Fruit fly (Drosophila melanogaster): ENCODE measurements around the gene CG18628.

CG18628 gene

dm6 chr3L:10678545-10679067 is 39.1 kb downstream of the CG18628 start (continued):
- TF ChIP-seq CG10366 (GFP tag; IDR thresholded peaks at IDR 0.05) (peak; percentile 90), CoRest (tag; optimal IDR thresholded peaks at IDR 0.05) (peak; percentile 97), Myb (GFP tag; optimal IDR thresholded peaks at IDR 0.05) (peak; percentile 86), lilli (GFP tag; optimal IDR thresholded peaks at IDR 0.05) (peak; percentile 94), CG15269 (tag; optimal IDR thresholded peaks at IDR 0.05) (peak; percentile 96), CG5180 (GFP tag; optimal IDR thresholded peaks at IDR 0.05) (peak; percentile 90), lbe (GFP tag; optimal IDR thresholded peaks at IDR 0.05) (no peak), CG4282 (GFP tag; optimal IDR thresholded peaks at IDR 0.05) (peak; percentile 9), CG12299 (tag; optimal IDR thresholded peaks at IDR 0.05) (peak; percentile 96), CG8359 (GFP tag; optimal IDR thresholded peaks at IDR 0.05; ENCODE audit: borderline replicate concordance) (peak; percentile 81), Ets65A (GFP tag) (peak; percentile 98), CG10321 (GFP tag; IDR thresholded peaks at IDR 0.05) (peak; percentile 71), Hsf (GFP tag; optimal IDR thresholded peaks at IDR 0.05) (peak; percentile 93), CG15696 (tag; optimal IDR thresholded peaks at IDR 0.05) (peak; percentile 92), CG12391 (tag; optimal IDR thresholded peaks at IDR 0.05) (peak; percentile 97), esg (GFP tag; conservative IDR thresholded peaks at IDR 0.05) (peak; percentile 94), Meics (GFP tag; optimal IDR thresholded peaks at IDR 0.05) (peak; percentile 96), kni (GFP tag; optimal IDR thresholded peaks at IDR 0.05) (peak; percentile 85), Side (GFP tag; optimal IDR thresholded peaks at IDR 0.05) (peak; percentile 94), CG13123 (GFP tag; optimal IDR thresholded peaks at IDR 0.05) (peak; percentile 71), CG2875 (GFP tag; optimal IDR thresholded peaks at IDR 0.05) (peak; percentile 95), CG4617 (GFP tag; optimal IDR thresholded peaks at IDR 0.05; ENCODE audit: borderline replicate concordance) (peak; percentile 39), CG10209 (GFP tag; optimal IDR thresholded peaks at IDR 0.05) (peak; percentile 96), NK7.1 (GFP tag; optimal IDR thresholded peaks at IDR 0.05) (peak; percentile 88), MESR4 (GFP tag; optimal IDR thresholded peaks at IDR 0.05) (peak; percentile 40), ftz-f1 (GFP tag; optimal IDR thresholded peaks at IDR 0.05) (peak; percentile 48), Nf-YC (tag; optimal IDR thresholded peaks at IDR 0.05) (peak; percentile 89), ssp (GFP tag; IDR thresholded peaks at IDR 0.05) (peak; percentile 85), fd102C (GFP tag; optimal IDR thresholded peaks at IDR 0.05) (peak; percentile 76), CG12219 (GFP tag; optimal IDR thresholded peaks at IDR 0.05) (peak; percentile 91), org-1 (GFP tag; optimal IDR thresholded peaks at IDR 0.05) (peak; percentile 98), eyg (GFP tag; optimal IDR thresholded peaks at IDR 0.05) (peak; percentile 76), Atf6 (GFP tag; IDR thresholded peaks at IDR 0.05) (peak; percentile 96), crc (GFP tag; optimal IDR thresholded peaks at IDR 0.05) (peak; percentile 84), fru (optimal IDR thresholded peaks at IDR 0.05) (no peak), Trl (optimal IDR thresholded peaks at IDR 0.05) (no peak), Trl (GFP tag; optimal IDR thresholded peaks at IDR 0.05) (peak; percentile 92), pzg (GFP tag; optimal IDR thresholded peaks at IDR 0.05) (peak; percentile 7), CG12236 (GFP tag; optimal IDR thresholded peaks at IDR 0.05) (peak; percentile 67), Scr (GFP tag; IDR thresholded peaks at IDR 0.05; ENCODE audit: partially characterized antibody) (0 out of 2 replicates have a peak, but pooled peaks have one; percentile 13), CG10147 (GFP tag; optimal IDR thresholded peaks at IDR 0.05) (peak; percentile 87), oc (tag; optimal IDR thresholded peaks at IDR 0.05) (peak; percentile 92), Dp (GFP tag; optimal IDR thresholded peaks at IDR 0.05) (peak; percentile 1), br (optimal IDR thresholded peaks at IDR 0.05) (no peak), CG6813 (GFP tag; optimal IDR thresholded peaks at IDR 0.05) (peak; percentile 89), CG1792 (GFP tag; optimal IDR thresholded peaks at IDR 0.05) (peak; percentile 86), croc (GFP tag; conservative IDR thresholded peaks at IDR 0.05) (peak; percentile 90), CG14014 (GFP tag; IDR thresholded peaks at IDR 0.05) (peak; percentile 92), CG11093 (GFP tag; IDR thresholded peaks at IDR 0.05) (peak; percentile 92), Awh (GFP tag; IDR thresholded peaks at IDR 0.05) (peak; percentile 91), CG1832 (GFP tag; optimal IDR thresholded peaks at IDR 0.05) (no peak)
